Worm (Caenorhabditis elegans) whole organism, L1 larva: ENCODE results near the gene hum-8.

Experiments used
- ceh-82 ChIP-seq, 3 experiments: fragments of 150-350 bp in 1 of 3; sonication (generic microtip) in 2 of 3; optimal IDR thresholded peaks; 2 replicates each; lab custom pipeline; 2014 to 2017; ENCODE audit warnings: missing biosample characterization in 3 of 3, missing genetic modification characterization in 3 of 3
- elt-3 ChIP-seq, 6 experiments: fragments of 150-350 bp in 1 of 6; sonication (generic microtip); optimal IDR thresholded peaks; 2 replicates each; lab custom pipeline; 2017 to 2018; ENCODE audit warnings: missing biosample characterization in 6 of 6, missing genetic modification characterization in 6 of 6, inconsistent platforms in 1 of 6
- lsy-2 ChIP-seq, 2 experiments: fragments of 150-350 bp; optimal IDR thresholded peaks; 2 replicates each; lab custom pipeline; 2014; ENCODE audit warnings: missing biosample characterization in 2 of 2, missing genetic modification characterization in 2 of 2
- mdl-1 ChIP-seq, 2 experiments: fragments of 150-350 bp; optimal IDR thresholded peaks; 2 replicates each; lab custom pipeline; 2014 to 2017; ENCODE audit warnings: missing biosample characterization in 2 of 2, missing genetic modification characterization in 2 of 2, inconsistent platforms in 1 of 2
- nhr-11 ChIP-seq: fragments of 150-350 bp; optimal IDR thresholded peaks from 2 replicates; lab custom pipeline; 2014; ENCODE audit warnings: missing biosample characterization, missing genetic modification characterization
- nhr-76 ChIP-seq: sonication (generic microtip); optimal IDR thresholded peaks from 2 replicates; lab custom pipeline; 2017; ENCODE audit warnings: missing biosample characterization, missing genetic modification characterization
- sox-4 ChIP-seq: sonication (generic microtip); optimal IDR thresholded peaks from 2 replicates; lab custom pipeline; 2016; ENCODE audit warnings: missing genetic modification characterization, missing compliant biosample characterization
- unc-86 ChIP-seq: sonication (generic microtip); optimal IDR thresholded peaks from 2 replicates; lab custom pipeline; 2016; ENCODE audit warnings: missing genetic modification characterization, missing compliant biosample characterization

DNA sequence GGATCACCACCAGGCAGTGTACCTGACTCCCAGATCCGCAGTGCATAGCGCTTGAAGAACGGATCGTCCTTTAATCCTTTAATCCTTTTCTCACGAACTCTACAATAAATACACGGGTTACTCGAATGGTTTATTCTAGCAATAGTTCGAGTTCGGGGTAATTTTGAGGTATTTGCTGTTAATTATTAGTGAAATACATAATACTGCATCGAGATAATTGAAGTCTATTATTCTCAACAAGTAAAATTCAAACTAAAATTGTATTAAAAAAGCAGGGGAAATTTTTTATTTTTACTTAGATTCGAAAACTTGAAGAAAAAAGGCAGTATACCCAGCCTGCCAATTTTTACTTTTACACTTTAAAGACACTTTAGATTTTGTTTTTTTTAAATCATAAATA is 30.4 kb downstream of the hum-8 start, which contains the start of gene kgb-1:
- TF ChIP-seq nhr-76 (tag; lab: Kevin White, UChicago) (no peak), unc-86 (tag; lab: Kevin White, UChicago) (no peak), lsy-2 (tag; optimal IDR thresholded peaks at IDR 0.05; lab: Kevin White, UChicago) (no peak), nhr-11 (tag; lab: Kevin White, UChicago) (no peak), ceh-82 (tag; optimal IDR thresholded peaks at IDR 0.05; lab: Kevin White, UChicago) (no peak), mdl-1 (tag; optimal IDR thresholded peaks at IDR 0.05; lab: Kevin White, UChicago) (no peak), sox-4 (tag; lab: Kevin White, UChicago) (no peak), elt-3 (tag; optimal IDR thresholded peaks at IDR 0.05; lab: Kevin White, UChicago) (no peak)
